Worm (Caenorhabditis elegans): ENCODE data around the gene phf-10.

The phf-10 gene

ce11 chrV:346005-346404 lies 34.6 kb upstream of the phf-10 start:
- TF ChIP-seq pag-3 (tag; optimal IDR thresholded peaks at IDR 0.05; ENCODE audit: borderline replicate concordance) = no peak
- no peak for TF ChIP-seq ceh-14 (tag; optimal IDR thresholded peaks at IDR 0.05)
- TF ChIP-seq dmd-4 (tag; optimal IDR thresholded peaks at IDR 0.05; ENCODE audit: borderline replicate concordance) = no peak

ce11 chrV:343546-343945 lies 32.2 kb upstream of the phf-10 start:
- TF ChIP-seq pqm-1 (tag; optimal IDR thresholded peaks at IDR 0.05) (no peak), ceh-22 (tag; optimal IDR thresholded peaks at IDR 0.05) (no peak), pha-2 (tag; optimal IDR thresholded peaks at IDR 0.05) (no peak), syd-9 (tag; optimal IDR thresholded peaks at IDR 0.05) (no peak), tbx-2 (tag; optimal IDR thresholded peaks at IDR 0.05) (no peak), unc-55 (GFP tag; optimal IDR thresholded peaks at IDR 0.05) (no peak), ceh-24 (tag; optimal IDR thresholded peaks at IDR 0.05) (no peak), zip-5 (tag; optimal IDR thresholded peaks at IDR 0.05) (no peak), nhr-232 (tag; optimal IDR thresholded peaks at IDR 0.05) (no peak), ceh-2 (tag; optimal IDR thresholded peaks at IDR 0.05) (no peak)

ce11 chrV:343128-343527 lies 31.8 kb upstream of the phf-10 start, which contains the start of gene wago-10:
TSS of gene wago-10 (plus strand) at chrV:343428.
- TF ChIP-seq tbx-2 (tag; optimal IDR thresholded peaks at IDR 0.05) = no peak
- TF ChIP-seq rnt-1 (tag; optimal IDR thresholded peaks at IDR 0.05) = no peak
- no peak for TF ChIP-seq hlh-6 (tag; optimal IDR thresholded peaks at IDR 0.05)
- no peak for TF ChIP-seq ceh-19 (GFP tag; optimal IDR thresholded peaks at IDR 0.05)
- no peak for TF ChIP-seq sox-2 (GFP tag; IDR thresholded peaks at IDR 0.05)
- no peak for TF ChIP-seq pag-3 (tag; optimal IDR thresholded peaks at IDR 0.05; ENCODE audit: borderline replicate concordance)
- TF ChIP-seq ceh-34 (tag; optimal IDR thresholded peaks at IDR 0.05) = no peak
- no peak for TF ChIP-seq C08G9.2 (tag; optimal IDR thresholded peaks at IDR 0.05)
- TF ChIP-seq pqm-1 (tag; optimal IDR thresholded peaks at IDR 0.05) = no peak

ce11 chrV:342346-342745 lies 31.0 kb upstream of the phf-10 start:
- no peak for TF ChIP-seq ceh-6 (GFP tag; optimal IDR thresholded peaks at IDR 0.05)
- TF ChIP-seq ceh-45 (GFP tag; IDR thresholded peaks at IDR 0.05) = no peak
- no peak for TF ChIP-seq ttx-3 (tag; optimal IDR thresholded peaks at IDR 0.05)
- TF ChIP-seq lin-11 (tag; optimal IDR thresholded peaks at IDR 0.05) = no peak
- no peak for TF ChIP-seq dve-1 (tag; optimal IDR thresholded peaks at IDR 0.05)
- TF ChIP-seq ceh-9 (tag; optimal IDR thresholded peaks at IDR 0.05) = no peak
- no peak for TF ChIP-seq ceh-31 (tag; optimal IDR thresholded peaks at IDR 0.05)
- no peak for TF ChIP-seq sox-4 (tag; optimal IDR thresholded peaks at IDR 0.05)
- TF ChIP-seq unc-86 (tag; optimal IDR thresholded peaks at IDR 0.05) = no peak
- TF ChIP-seq sdc-2 (tag; optimal IDR thresholded peaks at IDR 0.05) = no peak

ce11 chrV:336350-336749 lies 25.0 kb upstream of the phf-10 start, which contains the start of gene dmd-8:
TSS of gene dmd-8 (minus strand) at chrV:336450.
- TF ChIP-seq ceh-24 (tag; optimal IDR thresholded peaks at IDR 0.05) (no peak), pqm-1 (tag; optimal IDR thresholded peaks at IDR 0.05) (no peak), K09A11.1 (tag; optimal IDR thresholded peaks at IDR 0.05; ENCODE audit: insufficient read depth) (no peak), ceh-2 (tag; optimal IDR thresholded peaks at IDR 0.05) (no peak), ceh-14 (tag; optimal IDR thresholded peaks at IDR 0.05) (no peak), odd-2 (tag; optimal IDR thresholded peaks at IDR 0.05) (no peak), lin-11 (tag; optimal IDR thresholded peaks at IDR 0.05) (no peak)

ce11 chrV:333713-334112 lies 22.3 kb upstream of the phf-10 start:
- TF ChIP-seq C08G9.2 (tag; optimal IDR thresholded peaks at IDR 0.05) = no peak

Measured in whole organism, late embryonic.